Worm (Caenorhabditis elegans): ENCODE results near the gene abts-3.

Gene abts-3

ce11 chrII:6198468-6198867, 65.8 kb downstream of the abts-3 start, which contains the start of gene szy-4 (continued):
- TF ChIP-seq F39B2.1 (GFP tag; IDR thresholded peaks at IDR 0.05), result no peak
- TF ChIP-seq chd-7 (tag; optimal IDR thresholded peaks at IDR 0.05), result no peak
- TF ChIP-seq F23B12.7 (tag; optimal IDR thresholded peaks at IDR 0.05; ENCODE audit: insufficient read depth), result peak; percentile 54
- no peak for TF ChIP-seq tbp1 (GFP tag; optimal IDR thresholded peaks at IDR 0.05)
- TF ChIP-seq F55B11.4 (tag; optimal IDR thresholded peaks at IDR 0.05; ENCODE audit: borderline replicate concordance, insufficient read depth), result no peak
- TF ChIP-seq dpff-1 (tag; optimal IDR thresholded peaks at IDR 0.05), result no peak
- TF ChIP-seq nhr-27 (tag; optimal IDR thresholded peaks at IDR 0.05), result no peak
- no peak for TF ChIP-seq lag-1 (GFP tag; IDR thresholded peaks at IDR 0.05)
- no peak for TF ChIP-seq snpc-4 (GFP tag; optimal IDR thresholded peaks at IDR 0.05)
- TF ChIP-seq snpc-4 (tag; optimal IDR thresholded peaks at IDR 0.05), result no peak
- no peak for TF ChIP-seq K11D2.4 (GFP tag; IDR thresholded peaks at IDR 0.05)
- TF ChIP-seq ceh-100 (GFP tag; IDR thresholded peaks at IDR 0.05), result no peak
- peak; percentile 86 for TF ChIP-seq F33H1.4 (GFP tag; IDR thresholded peaks at IDR 0.05)
- TF ChIP-seq efl-1 (GFP tag; optimal IDR thresholded peaks at IDR 0.05), result peak; percentile 89
- TF ChIP-seq B0035.1 (tag; optimal IDR thresholded peaks at IDR 0.05), result no peak
- no peak for TF ChIP-seq nhr-179 (tag; optimal IDR thresholded peaks at IDR 0.05)
- TF ChIP-seq madf-6 (GFP tag; IDR thresholded peaks at IDR 0.05), result peak; percentile 89
- no peak for TF ChIP-seq aptf-3 (GFP tag; IDR thresholded peaks at IDR 0.05)
- 0 out of 2 replicates have a peak, but pooled peaks have one; percentile 33 for TF ChIP-seq madf-3 (GFP tag; IDR thresholded peaks at IDR 0.05)
- peak; percentile 68 for TF ChIP-seq xnd-1 (tag; optimal IDR thresholded peaks at IDR 0.05)

ce11 chrII:6199010-6199409, 66.3 kb downstream of the abts-3 start:
- TF ChIP-seq madf-3 (GFP tag; IDR thresholded peaks at IDR 0.05) (0 out of 2 replicates have a peak, but pooled peaks have one; percentile 56), nhr-179 (tag; optimal IDR thresholded peaks at IDR 0.05) (no peak)

- TF ChIP-seq ama-1 (optimal IDR thresholded peaks at IDR 0.05), result no peak
- TF ChIP-seq ama-1 (GFP tag; optimal IDR thresholded peaks at IDR 0.05), result no peak
- no peak for TF ChIP-seq pbrm-1 (GFP tag; IDR thresholded peaks at IDR 0.05)
- no peak for TF ChIP-seq rcor-1 (GFP tag; IDR thresholded peaks at IDR 0.05)
Observed at ce11 chrII:6202910-6203309, 70.2 kb downstream of the abts-3 start, which contains the start of gene C30B5.17. C30B5.17 (minus strand) TSS chrII:6203010.

Data from whole organism, young adult.